Worm (Caenorhabditis elegans) whole organism, young adult: Measurements from ENCODE around the gene C29F7.1.
A peak's percentile ranks its signal among the peaks of the same experiment; 100 is the strongest.

Experiments
- F22D6.2 ChIP-seq: sonication (generic microtip); optimal IDR thresholded peaks from 2 replicates; lab custom pipeline; 2016; ENCODE audit warnings: mild to moderate bottlenecking, missing genetic modification characterization, missing compliant biosample characterization
- F39B2.1 ChIP-seq: fragments of 200-800 bp; sonication (Bioruptor generic); IDR thresholded peaks from 2 replicates; pipeline ENCODE4 v1.3.6; 2022; ENCODE audit warnings: missing genetic modification reagents, missing genetic modification characterization, missing compliant biosample characterization
- F49E8.2 ChIP-seq: sonication (generic microtip); optimal IDR thresholded peaks from 3 replicates; lab custom pipeline; 2017; ENCODE audit warnings: missing genetic modification characterization, mild to moderate bottlenecking, missing compliant biosample characterization, antibody characterized with exemption, moderate library complexity; ENCODE audit not compliant: insufficient read depth
- aptf-3 ChIP-seq: fragments of 200-800 bp; sonication (Bioruptor generic); IDR thresholded peaks from 2 replicates; pipeline ENCODE4 v1.3.6; 2022; ENCODE audit warnings: missing genetic modification characterization, missing compliant biosample characterization
- atf-7 ChIP-seq: sonication (generic microtip); optimal IDR thresholded peaks from 2 replicates; lab custom pipeline; 2017; ENCODE audit warnings: mild to moderate bottlenecking, missing genetic modification characterization, missing compliant biosample characterization
- ccch-3 ChIP-seq: fragments of 200-800 bp; sonication (Bioruptor generic); optimal IDR thresholded peaks from 2 replicates; lab custom pipeline; 2018; ENCODE audit warnings: mild to moderate bottlenecking, missing genetic modification characterization, missing compliant biosample characterization
- cebp-1 ChIP-seq, 2 experiments: fragments of 200-800 bp in 1 of 2; sonication (Bioruptor generic) in 1 of 2; sonication (generic microtip) in 1 of 2; IDR thresholded peaks in 1 of 2; optimal IDR thresholded peaks in 1 of 2; 2 replicates each; pipeline versions ENCODE4 v1.3.6 to Lab custom; 2017 to 2022; ENCODE audit warnings: missing compliant biosample characterization in 2 of 2, missing genetic modification characterization in 2 of 2, mild to moderate bottlenecking in 1 of 2, missing genetic modification reagents in 1 of 2, moderate library complexity in 1 of 2
- ceh-27 ChIP-seq: fragments of 200-800 bp; sonication (Bioruptor generic); optimal IDR thresholded peaks from 2 replicates; lab custom pipeline; 2018; ENCODE audit warnings: mild to moderate bottlenecking, missing genetic modification characterization, moderate library complexity, missing compliant biosample characterization
- dpl-1 ChIP-seq: fragments of 150-350 bp; optimal IDR thresholded peaks from 2 replicates; lab custom pipeline; 2014; ENCODE audit warnings: missing biosample characterization, missing genetic modification reagents, missing genetic modification characterization
- egl-44 ChIP-seq: fragments of 200-800 bp; sonication (Bioruptor generic); IDR thresholded peaks from 2 replicates; pipeline ENCODE4 v1.3.6; 2022; ENCODE audit warnings: missing genetic modification reagents, missing genetic modification characterization, missing compliant biosample characterization
- egrh-3 ChIP-seq: fragments of 200-800 bp; sonication (Bioruptor generic); IDR thresholded peaks from 2 replicates; pipeline ENCODE4 v1.3.6; 2022; ENCODE audit warnings: missing genetic modification reagents, missing genetic modification characterization, missing compliant biosample characterization
- ekl-4 ChIP-seq: fragments of 200-800 bp; sonication (Bioruptor generic); IDR thresholded peaks from 2 replicates; pipeline ENCODE4 v1.3.6; 2022; ENCODE audit warnings: missing genetic modification reagents, missing genetic modification characterization, missing compliant biosample characterization
- fkh-3 ChIP-seq: sonication (generic microtip); optimal IDR thresholded peaks from 2 replicates; lab custom pipeline; 2016; ENCODE audit warnings: mild to moderate bottlenecking, missing genetic modification characterization, missing compliant biosample characterization
- hlh-26 ChIP-seq: fragments of 200-800 bp; sonication (Bioruptor generic); conservative IDR thresholded peaks from 2 replicates; pipeline ENCODE4 v1.3.6; 2022; ENCODE audit warnings: missing genetic modification reagents, missing genetic modification characterization, missing compliant biosample characterization
- lag-1 ChIP-seq: fragments of 200-800 bp; sonication (Bioruptor generic); IDR thresholded peaks from 2 replicates; pipeline ENCODE4 v1.3.6; 2022; ENCODE audit warnings: missing genetic modification reagents, missing genetic modification characterization, missing compliant biosample characterization
- let-526 ChIP-seq: fragments of 200-800 bp; sonication (Bioruptor generic); IDR thresholded peaks from 2 replicates; pipeline ENCODE4 v1.3.6; 2022; ENCODE audit warnings: missing genetic modification reagents, missing genetic modification characterization, missing compliant biosample characterization
- let-607 ChIP-seq, 2 experiments: fragments of 200-800 bp in 1 of 2; sonication (Bioruptor generic) in 1 of 2; sonication (generic microtip) in 1 of 2; optimal IDR thresholded peaks; 2 replicates each; lab custom pipeline; 2016 to 2018; ENCODE audit warnings: mild to moderate bottlenecking in 2 of 2, missing compliant biosample characterization in 2 of 2, missing genetic modification characterization in 2 of 2, moderate library complexity in 2 of 2, missing genotype in 1 of 2
- mxl-1 ChIP-seq: sonication (generic microtip); optimal IDR thresholded peaks from 2 replicates; lab custom pipeline; 2016; ENCODE audit warnings: missing genetic modification characterization, missing compliant biosample characterization
- nhr-80 ChIP-seq: sonication (generic microtip); optimal IDR thresholded peaks from 2 replicates; lab custom pipeline; 2016; ENCODE audit warnings: missing genetic modification characterization, missing compliant biosample characterization
- pbrm-1 ChIP-seq: fragments of 200-800 bp; sonication (Bioruptor generic); IDR thresholded peaks from 2 replicates; pipeline ENCODE4 v1.3.6; 2022; ENCODE audit warnings: missing genetic modification reagents, missing genetic modification characterization, missing compliant biosample characterization
- snpc-1.1 ChIP-seq: sonication (generic microtip); optimal IDR thresholded peaks from 2 replicates; lab custom pipeline; 2017; ENCODE audit warnings: missing genetic modification characterization, mild to moderate bottlenecking, missing compliant biosample characterization, antibody characterized with exemption, moderate library complexity, missing genotype, missing genetic modification reagents; ENCODE audit not compliant: insufficient read depth
- xnd-1 ChIP-seq: sonication (generic microtip); optimal IDR thresholded peaks from 2 replicates; lab custom pipeline; 2016; ENCODE audit warnings: missing genotype, missing genetic modification reagents, missing genetic modification characterization, missing compliant biosample characterization
- zfh-2 ChIP-seq: fragments of 200-800 bp; sonication (Bioruptor generic); conservative IDR thresholded peaks from 2 replicates; pipeline ENCODE4 v1.3.6; 2022; ENCODE audit warnings: missing genetic modification reagents, missing genetic modification characterization, missing compliant biosample characterization
- zim-3 ChIP-seq: sonication (generic microtip); optimal IDR thresholded peaks from 2 replicates; lab custom pipeline; 2017; ENCODE audit warnings: mild to moderate bottlenecking, missing genetic modification characterization, moderate library complexity, missing compliant biosample characterization
- ztf-18 ChIP-seq: sonication (generic microtip); optimal IDR thresholded peaks from 2 replicates; lab custom pipeline; 2016; ENCODE audit warnings: missing genotype, mild to moderate bottlenecking, missing genetic modification characterization, missing compliant biosample characterization
- ztf-22 ChIP-seq: fragments of 200-800 bp; sonication (Bioruptor generic); optimal IDR thresholded peaks from 2 replicates; lab custom pipeline; 2018; ENCODE audit warnings: mild to moderate bottlenecking, missing genetic modification characterization, moderate library complexity, missing compliant biosample characterization
- ztf-25 ChIP-seq: fragments of 200-800 bp; sonication (Bioruptor generic); IDR thresholded peaks from 2 replicates; pipeline ENCODE4 v1.3.6; 2022; ENCODE audit warnings: missing genetic modification reagents, missing genetic modification characterization, missing compliant biosample characterization

C29F7.1 gene

ce11 chrX:13366955-13367354 is 42.8 kb upstream of the C29F7.1 start:
- TF ChIP-seq fkh-3 (tag; lab: Kevin White, UChicago) (no peak), cebp-1 (GFP tag; IDR thresholded peaks at IDR 0.05; lab: Robert Waterston, UW) (peak; percentile 69; the same call in 1 of the 2 replicates), cebp-1 (tag; optimal IDR thresholded peaks at IDR 0.05; lab: Kevin White, UChicago) (peak; percentile 87), zim-3 (tag; lab: Kevin White, UChicago) (no peak)

- TF ChIP-seq ztf-22 (GFP tag; lab: Kevin White, UChicago) (peak; percentile 50), lag-1 (GFP tag; lab: Robert Waterston, UW) (no peak), xnd-1 (no peak), nhr-80 (peak; percentile 92), egl-44 (GFP tag; lab: Robert Waterston, UW) (no peak), cebp-1 (GFP tag; IDR thresholded peaks at IDR 0.05; lab: Robert Waterston, UW) (no peak), cebp-1 (tag; optimal IDR thresholded peaks at IDR 0.05; lab: Kevin White, UChicago) (peak; percentile 0)
- TF ChIP-seq, all 124 proteins: peak for 3
These were observed 41.5 kb upstream of the C29F7.1 start for ce11 chrX:13368283-13368682.

- TF ChIP-seq F49E8.2 (tag; lab: Kevin White, UChicago) (no peak), egrh-3 (peak; percentile 48; the same call in 1 of the 2 replicates), zfh-2 (GFP tag; lab: Robert Waterston, UW) (peak; percentile 78)
These were observed 33.6 kb upstream of the C29F7.1 start for ce11 chrX:13376185-13376584.

ce11 chrX:13376851-13377250 is 32.9 kb upstream of the C29F7.1 start, which contains the start of the genes C49F8.14 and gem-1:
C49F8.14 (minus strand) TSS chrX:13376949.
gem-1 (minus strand) TSS chrX:13376992.
- TF ChIP-seq ekl-4 (GFP tag; lab: Robert Waterston, UW) = no peak
- TF ChIP-seq pbrm-1 = no peak

- no peak for TF ChIP-seq ccch-3 (GFP tag; lab: Kevin White, UChicago)
These were observed 30.7 kb upstream of the C29F7.1 start for ce11 chrX:13379072-13379471.

ce11 chrX:13380988-13381742 is 28.6 kb upstream of the C29F7.1 start:
- no peak for TF ChIP-seq ceh-27 (GFP tag; lab: Kevin White, UChicago)
- TF ChIP-seq dpl-1 (GFP tag; lab: Kevin White, UChicago) = no peak
- no peak for TF ChIP-seq lag-1 (GFP tag; lab: Robert Waterston, UW)
- no peak for TF ChIP-seq aptf-3 (GFP tag; lab: Robert Waterston, UW)
- TF ChIP-seq let-526 (GFP tag; lab: Robert Waterston, UW) = no peak
- no peak for TF ChIP-seq let-607 (tag; optimal IDR thresholded peaks at IDR 0.05; lab: Kevin White, UChicago)
- TF ChIP-seq F39B2.1 (GFP tag; lab: Robert Waterston, UW) = no peak
- TF ChIP-seq hlh-26 = no peak
- no peak for TF ChIP-seq atf-7 (tag; lab: Kevin White, UChicago)
- no peak for TF ChIP-seq F22D6.2 (tag; lab: Kevin White, UChicago)

- TF ChIP-seq ztf-25 (GFP tag; lab: Robert Waterston, UW) (no peak), ztf-18 (tag; lab: Kevin White, UChicago) (no peak), mxl-1 (tag; lab: Kevin White, UChicago) (no peak), snpc-1.1 (tag; lab: Kevin White, UChicago) (no peak)
- TF ChIP-seq, all 124 proteins: peak for 0
These were observed 26.5 kb upstream of the C29F7.1 start for ce11 chrX:13383273-13383672.
